Fruit fly (Drosophila melanogaster) whole organism, pupa: Measurements from ENCODE around the gene CG34310.

Source experiments
- CG10348 ChIP-seq: fragments of 200-800 bp; sonication (Bioruptor generic); IDR thresholded peaks from 2 replicates; pipeline ENCODE4 v1.3.6; 2022; ENCODE audit warnings: missing biosample characterization, missing genetic modification characterization
- CG13204 ChIP-seq: fragments of 200-800 bp; sonication (Bioruptor generic); optimal IDR thresholded peaks from 2 replicates; lab custom pipeline; 2018; ENCODE audit warnings: missing biosample characterization, mild to moderate bottlenecking, missing genetic modification characterization, moderate library complexity
- CG15710 ChIP-seq: fragments of 200-800 bp; sonication (Bioruptor generic); optimal IDR thresholded peaks from 2 replicates; lab custom pipeline; 2018; ENCODE audit warnings: missing biosample characterization, mild to moderate bottlenecking, missing genetic modification characterization, moderate library complexity
- CG17806 ChIP-seq: fragments of 200-800 bp; sonication (Bioruptor generic); optimal IDR thresholded peaks from 2 replicates; lab custom pipeline; 2018; ENCODE audit warnings: missing biosample characterization, mild to moderate bottlenecking, missing genetic modification characterization, moderate library complexity
- CG4496 ChIP-seq: fragments of 200-800 bp; sonication (Bioruptor generic); IDR thresholded peaks from 3 replicates; pipeline ENCODE4 v1.3.6; 2022; ENCODE audit warnings: missing biosample characterization, missing genetic modification characterization
- CG9948 ChIP-seq: fragments of 200-800 bp; sonication (Bioruptor generic); optimal IDR thresholded peaks from 2 replicates; lab custom pipeline; 2018; ENCODE audit warnings: missing biosample characterization, mild to moderate bottlenecking, missing genetic modification characterization, moderate library complexity
- D1 ChIP-seq: fragments of 200-800 bp; sonication (Bioruptor generic); optimal IDR thresholded peaks from 2 replicates; lab custom pipeline; 2018; ENCODE audit warnings: missing biosample characterization, mild to moderate bottlenecking, missing genetic modification characterization, moderate library complexity
- EcR ChIP-seq: fragments of 200-800 bp; sonication (Bioruptor generic); optimal IDR thresholded peaks from 3 replicates; lab custom pipeline; 2019; ENCODE audit warnings: missing biosample characterization, missing genetic modification characterization, mild to moderate bottlenecking, moderate library complexity, missing genetic modification reagents
- Pif1B ChIP-seq: fragments of 200-800 bp; sonication (Bioruptor generic); optimal IDR thresholded peaks from 3 replicates; lab custom pipeline; 2016; ENCODE audit warnings: missing biosample characterization, missing genetic modification characterization
- Snoo ChIP-seq: fragments of 200-800 bp; sonication (Bioruptor generic); optimal IDR thresholded peaks from 3 replicates; lab custom pipeline; 2017; ENCODE audit warnings: missing biosample characterization, mild to moderate bottlenecking, missing genetic modification characterization, inconsistent platforms
- gl ChIP-seq: fragments of 200-800 bp; sonication (Bioruptor generic); optimal IDR thresholded peaks from 2 replicates; lab custom pipeline; 2018; ENCODE audit warnings: missing biosample characterization, mild to moderate bottlenecking, missing genetic modification characterization
- rn ChIP-seq: fragments of 200-800 bp; sonication (Bioruptor generic); IDR thresholded peaks from 2 replicates; pipeline ENCODE4 v1.3.6; 2022; ENCODE audit warnings: missing biosample characterization, missing genetic modification characterization

DNA sequence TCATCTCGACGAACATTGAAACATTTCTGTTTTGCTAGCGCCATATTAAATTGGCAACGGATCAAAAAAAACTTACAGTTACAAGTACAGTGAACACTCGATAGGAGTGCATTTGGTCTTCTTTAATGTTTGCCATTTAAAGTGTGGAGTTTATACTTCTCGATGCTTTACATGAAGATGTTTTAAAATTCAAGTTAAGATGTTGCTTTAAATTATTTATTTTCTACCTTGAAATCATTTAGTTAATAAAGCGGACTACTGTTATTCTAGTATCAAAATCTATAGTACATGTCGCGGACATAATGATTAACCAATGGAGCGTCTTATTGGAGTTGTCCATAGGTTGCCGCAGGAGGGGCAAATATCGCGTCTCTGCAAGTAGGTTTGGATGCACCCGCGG is 13.1 kb downstream of the CG34310 start, which contains the start of gene cort:
- no peak for TF ChIP-seq Snoo (tag; lab: Kevin White, UChicago)
- no peak for TF ChIP-seq gl
- TF ChIP-seq CG10348 (GFP tag; lab: Robert Waterston, UW), result no peak
- no peak for TF ChIP-seq EcR (GFP tag; lab: Kevin White, UChicago)
- no peak for TF ChIP-seq CG15710 (tag; lab: Kevin White, UChicago)
- no peak for TF ChIP-seq rn
- no peak for TF ChIP-seq D1 (tag; lab: Kevin White, UChicago)
- TF ChIP-seq CG4496 (GFP tag; lab: Robert Waterston, UW), result no peak
- TF ChIP-seq CG9948 (tag; lab: Kevin White, UChicago), result no peak
- TF ChIP-seq CG17806 (tag; lab: Kevin White, UChicago), result no peak
- no peak for TF ChIP-seq Pif1B (GFP tag; lab: Kevin White, UChicago)
- TF ChIP-seq CG13204, result no peak
